Worm (Caenorhabditis elegans) whole organism, L3 larva: ENCODE data around the gene F58E6.13.

Experiments
- ZK546.5 ChIP-seq: sonication (generic microtip); optimal IDR thresholded peaks from 2 replicates; lab custom pipeline; 2017; ENCODE audit warnings: missing biosample characterization, missing genetic modification characterization
- aly-2 ChIP-seq: fragments of 150-350 bp; optimal IDR thresholded peaks from 2 replicates; lab custom pipeline; 2014; ENCODE audit warnings: missing biosample characterization, missing genetic modification characterization
- ama-1 ChIP-seq: fragments of 150-350 bp; optimal IDR thresholded peaks from 2 replicates; lab custom pipeline; 2018
- ceh-16 ChIP-seq: sonication (generic microtip); optimal IDR thresholded peaks from 2 replicates; lab custom pipeline; 2017; ENCODE audit warnings: missing biosample characterization, missing genetic modification characterization
- ceh-28 ChIP-seq: fragments of 150-350 bp; optimal IDR thresholded peaks from 2 replicates; lab custom pipeline; 2014; ENCODE audit warnings: missing biosample characterization, missing genetic modification reagents, missing genetic modification characterization
- ceh-82 ChIP-seq: fragments of 150-350 bp; optimal IDR thresholded peaks from 2 replicates; lab custom pipeline; 2014; ENCODE audit warnings: missing biosample characterization, missing genetic modification characterization
- daf-12 ChIP-seq: fragments of 150-350 bp; optimal IDR thresholded peaks from 2 replicates; lab custom pipeline; 2014; ENCODE audit warnings: missing biosample characterization, missing genetic modification reagents, missing genetic modification characterization
- egl-27 ChIP-seq: sonication (generic microtip); optimal IDR thresholded peaks from 4 replicates; lab custom pipeline; 2017; ENCODE audit warnings: missing biosample characterization, missing genetic modification reagents, missing genetic modification characterization
- egl-5 ChIP-seq: fragments of 150-350 bp; optimal IDR thresholded peaks from 2 replicates; lab custom pipeline; 2017; ENCODE audit warnings: missing biosample characterization, missing genetic modification reagents, missing genetic modification characterization, inconsistent platforms
- elt-2 ChIP-seq: sonication (generic microtip); optimal IDR thresholded peaks from 2 replicates; lab custom pipeline; 2016; ENCODE audit warnings: missing genetic modification reagents, mild to moderate bottlenecking, missing genetic modification characterization, missing compliant biosample characterization
- elt-3 ChIP-seq, 3 experiments: fragments of 150-350 bp in 1 of 3; sonication (generic microtip) in 2 of 3; optimal IDR thresholded peaks; 2 replicates in 2 of 3; 4 replicates in 1 of 3; lab custom pipeline; 2014 to 2017; ENCODE audit warnings: missing biosample characterization in 3 of 3, missing genetic modification characterization in 3 of 3
- eor-1 ChIP-seq, 2 experiments: fragments of 150-350 bp; optimal IDR thresholded peaks; 2 replicates each; lab custom pipeline; 2014 to 2018; ENCODE audit warnings: missing biosample characterization in 2 of 2, missing genetic modification characterization in 2 of 2
- fkh-10 ChIP-seq: sonication (generic microtip); optimal IDR thresholded peaks from 2 replicates; lab custom pipeline; 2017; ENCODE audit warnings: missing biosample characterization, missing genetic modification reagents, missing genetic modification characterization
- fkh-2 ChIP-seq: fragments of 150-350 bp; optimal IDR thresholded peaks from 2 replicates; lab custom pipeline; 2014; ENCODE audit warnings: missing biosample characterization, missing genetic modification reagents, missing genetic modification characterization
- fos-1 ChIP-seq: fragments of 150-350 bp; optimal IDR thresholded peaks from 2 replicates; lab custom pipeline; 2014; ENCODE audit warnings: missing biosample characterization, missing genetic modification characterization
- hmg-11 ChIP-seq: sonication (generic microtip); optimal IDR thresholded peaks from 2 replicates; lab custom pipeline; 2016; ENCODE audit warnings: missing genetic modification characterization, missing compliant biosample characterization
- jun-1 ChIP-seq: fragments of 150-350 bp; optimal IDR thresholded peaks from 2 replicates; lab custom pipeline; 2014; ENCODE audit warnings: missing biosample characterization, missing genetic modification reagents, missing genetic modification characterization
- lin-15B ChIP-seq: fragments of 150-350 bp; optimal IDR thresholded peaks from 2 replicates; lab custom pipeline; 2014; ENCODE audit warnings: missing biosample characterization, missing genetic modification characterization
- lin-39 ChIP-seq: fragments of 150-350 bp; optimal IDR thresholded peaks from 2 replicates; lab custom pipeline; 2018; ENCODE audit warnings: missing biosample characterization, missing genetic modification reagents, missing genetic modification characterization
- lsy-12 ChIP-seq: sonication (generic microtip); optimal IDR thresholded peaks from 2 replicates; lab custom pipeline; 2016; ENCODE audit warnings: mild to moderate bottlenecking, missing genetic modification characterization, missing compliant biosample characterization
- mdl-1 ChIP-seq: fragments of 150-350 bp; optimal IDR thresholded peaks from 2 replicates; lab custom pipeline; 2014; ENCODE audit warnings: missing biosample characterization, missing genetic modification characterization
- mml-1 ChIP-seq: fragments of 150-350 bp; sonication (generic microtip); optimal IDR thresholded peaks from 3 replicates; lab custom pipeline; 2014; ENCODE audit warnings: missing biosample characterization, missing genetic modification characterization
- nhr-12 ChIP-seq: fragments of 150-350 bp; optimal IDR thresholded peaks from 2 replicates; lab custom pipeline; 2014; ENCODE audit warnings: missing biosample characterization, missing genetic modification characterization
- nhr-23 ChIP-seq: fragments of 150-350 bp; optimal IDR thresholded peaks from 2 replicates; lab custom pipeline; 2014; ENCODE audit warnings: missing biosample characterization, missing genetic modification reagents, missing genetic modification characterization
- nhr-237 ChIP-seq: fragments of 150-350 bp; optimal IDR thresholded peaks from 2 replicates; lab custom pipeline; 2014; ENCODE audit warnings: missing biosample characterization, missing genetic modification characterization
- nhr-25 ChIP-seq: sonication (generic microtip); optimal IDR thresholded peaks from 2 replicates; lab custom pipeline; 2017; ENCODE audit warnings: missing biosample characterization, missing genetic modification characterization
- nhr-28 ChIP-seq: fragments of 150-350 bp; optimal IDR thresholded peaks from 2 replicates; lab custom pipeline; 2014; ENCODE audit warnings: missing biosample characterization, missing genetic modification characterization
- nhr-67 ChIP-seq: fragments of 150-350 bp; optimal IDR thresholded peaks from 2 replicates; lab custom pipeline; 2014; ENCODE audit warnings: missing biosample characterization, missing genetic modification characterization
- nhr-76 ChIP-seq: fragments of 150-350 bp; sonication (generic microtip); optimal IDR thresholded peaks from 5 replicates; lab custom pipeline; 2014; ENCODE audit warnings: missing biosample characterization, missing genetic modification characterization
- nhr-77 ChIP-seq: fragments of 150-350 bp; optimal IDR thresholded peaks from 2 replicates; lab custom pipeline; 2014; ENCODE audit warnings: missing biosample characterization, missing genetic modification characterization
- pha-4 ChIP-seq: fragments of 150-350 bp; optimal IDR thresholded peaks from 2 replicates; lab custom pipeline; 2014; ENCODE audit warnings: missing biosample characterization, missing genetic modification reagents, missing genetic modification characterization
- pqm-1 ChIP-seq: fragments of 150-350 bp; optimal IDR thresholded peaks from 2 replicates; lab custom pipeline; 2017; ENCODE audit warnings: missing biosample characterization, missing genetic modification characterization, inconsistent platforms
- sea-2 ChIP-seq: fragments of 150-350 bp; sonication (generic microtip); optimal IDR thresholded peaks from 4 replicates; lab custom pipeline; 2014; ENCODE audit warnings: missing biosample characterization, missing genetic modification reagents, missing genetic modification characterization
- skn-1 ChIP-seq: fragments of 150-350 bp; optimal IDR thresholded peaks from 2 replicates; lab custom pipeline; 2014; ENCODE audit warnings: missing biosample characterization, missing genetic modification characterization
- snpc-4 ChIP-seq: fragments of 150-350 bp; optimal IDR thresholded peaks from 2 replicates; lab custom pipeline; 2014; ENCODE audit warnings: missing biosample characterization, missing genetic modification characterization
- tbx-2 ChIP-seq: sonication (generic microtip); optimal IDR thresholded peaks from 2 replicates; lab custom pipeline; 2016; ENCODE audit warnings: mild to moderate bottlenecking, missing genetic modification characterization, missing compliant biosample characterization
- unc-39 ChIP-seq: sonication (generic microtip); optimal IDR thresholded peaks from 4 replicates; lab custom pipeline; 2017; ENCODE audit warnings: missing biosample characterization, missing genetic modification characterization
- unc-62 ChIP-seq: fragments of 150-350 bp; sonication (generic microtip); optimal IDR thresholded peaks from 4 replicates; lab custom pipeline; 2014; ENCODE audit warnings: missing biosample characterization, missing genetic modification reagents, missing genetic modification characterization
- ztf-11 ChIP-seq: fragments of 150-350 bp; optimal IDR thresholded peaks from 2 replicates; lab custom pipeline; 2014; ENCODE audit warnings: missing biosample characterization, missing genetic modification characterization

F58E6.13 gene

ce11 chrV:9733920-9734454 lies 11.0 kb upstream of the F58E6.13 start, which contains the start of gene cal-7:
TSS of gene cal-7 (plus strand) at chrV:9734103.
- TF ChIP-seq ceh-28 (peak; percentile 30), fkh-10 (GFP tag; lab: Kevin White, UChicago) (peak; percentile 1), tbx-2 (tag; lab: Kevin White, UChicago) (peak; percentile 27), mml-1 (no peak), lsy-12 (tag; lab: Kevin White, UChicago) (peak; percentile 12), elt-3 (tag; optimal IDR thresholded peaks at IDR 0.05; lab: Kevin White, UChicago) (no peak), ama-1 (lab: Kevin White, UChicago) (peak; percentile 46), pha-4 (tag; lab: Kevin White, UChicago) (peak; percentile 1)

ce11 chrV:9737287-9737686 lies 7.7 kb upstream of the F58E6.13 start, which contains the start of gene aqp-4:
TSS of gene aqp-4 (plus strand) at chrV:9737556.
- TF ChIP-seq jun-1 (tag; lab: Kevin White, UChicago): no peak
- peak; percentile 66 for TF ChIP-seq elt-2 (tag; lab: Kevin White, UChicago)
- TF ChIP-seq nhr-23: no peak

- peak; percentile 47 for TF ChIP-seq pqm-1 (tag; lab: Kevin White, UChicago)
- TF ChIP-seq unc-39 (tag; lab: Kevin White, UChicago): no peak
- TF ChIP-seq nhr-67 (tag; lab: Kevin White, UChicago): no peak
- no peak for TF ChIP-seq nhr-237
- peak; percentile 70 for TF ChIP-seq elt-2 (tag; lab: Kevin White, UChicago)
- TF ChIP-seq mdl-1: no peak
- TF ChIP-seq egl-5 (tag; lab: Kevin White, UChicago): no peak
Measured at ce11 chrV:9738077-9738705, 6.8 kb upstream of the F58E6.13 start.

ce11 chrV:9739402-9739801 lies 5.6 kb upstream of the F58E6.13 start, which contains the start of gene marc-1:
TSS of gene marc-1 (plus strand) at chrV:9739702.
- TF ChIP-seq elt-3 (tag; optimal IDR thresholded peaks at IDR 0.05; lab: Kevin White, UChicago): no peak
- TF ChIP-seq unc-39 (tag; lab: Kevin White, UChicago): no peak
- TF ChIP-seq ZK546.5 (tag; lab: Kevin White, UChicago): no peak
- no peak for TF ChIP-seq lsy-12 (tag; lab: Kevin White, UChicago)
- TF ChIP-seq ceh-28: no peak
- no peak for TF ChIP-seq ceh-16
- TF ChIP-seq egl-5 (tag; lab: Kevin White, UChicago): no peak
- no peak for TF ChIP-seq skn-1 (tag; lab: Kevin White, UChicago)
- no peak for TF ChIP-seq egl-27
- no peak for TF ChIP-seq eor-1 (tag; optimal IDR thresholded peaks at IDR 0.05; lab: Kevin White, UChicago)
- TF ChIP-seq daf-12 (tag; lab: Kevin White, UChicago): no peak
- TF ChIP-seq nhr-77 (tag; lab: Kevin White, UChicago): no peak
- no peak for TF ChIP-seq ama-1 (lab: Kevin White, UChicago)
- TF ChIP-seq lin-39 (tag; lab: Kevin White, UChicago): no peak
- no peak for TF ChIP-seq aly-2 (tag; lab: Kevin White, UChicago)

DNA sequence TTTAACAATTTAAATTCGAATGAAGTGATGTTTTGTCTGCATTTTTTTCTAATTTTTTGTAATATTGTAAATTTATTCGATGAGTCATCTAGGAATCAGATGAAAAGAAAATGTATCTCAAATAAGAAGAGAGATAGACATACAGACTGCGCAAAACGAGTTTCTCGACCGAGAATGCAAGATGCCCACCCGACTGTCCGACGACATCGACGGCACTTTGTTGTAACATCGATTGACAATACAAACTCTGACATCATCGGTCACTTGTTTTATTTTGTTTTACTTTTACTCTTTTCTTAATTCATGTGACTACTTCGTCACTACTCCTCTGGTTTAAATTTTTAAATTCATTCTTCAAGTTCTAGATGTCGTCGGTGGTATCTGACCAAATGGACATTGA lies 4.2 kb upstream of the F58E6.13 start, which contains the start of gene sta-2:
Gene sta-2, plus strand, starts transcription at position 349 of the 400 bp plus-strand sequence.
- TF ChIP-seq ceh-82 (tag; lab: Kevin White, UChicago) (no peak), fos-1 (tag; lab: Kevin White, UChicago) (no peak), egl-27 (peak; percentile 8), fkh-2 (tag; lab: Kevin White, UChicago) (no peak), ceh-28 (peak; percentile 57), unc-39 (tag; lab: Kevin White, UChicago) (no peak), nhr-23 (peak; percentile 65), nhr-25 (peak; percentile 85)

ce11 chrV:9750308-9750707 lies 5.3 kb downstream of the F58E6.13 start, which contains the start of gene F58E6.4:
TSS of gene F58E6.4 (minus strand) at chrV:9750408.
- TF ChIP-seq eor-1 (tag; optimal IDR thresholded peaks at IDR 0.05; lab: Kevin White, UChicago): no peak
- TF ChIP-seq nhr-12: no peak
- TF ChIP-seq lin-15B (tag; lab: Kevin White, UChicago): no peak
- no peak for TF ChIP-seq egl-5 (tag; lab: Kevin White, UChicago)
- TF ChIP-seq fkh-10 (GFP tag; lab: Kevin White, UChicago): no peak
- no peak for TF ChIP-seq elt-3 (tag; optimal IDR thresholded peaks at IDR 0.05; lab: Kevin White, UChicago)
- TF ChIP-seq lin-39 (tag; lab: Kevin White, UChicago): no peak
- TF ChIP-seq nhr-76: no peak
- TF ChIP-seq daf-12 (tag; lab: Kevin White, UChicago): no peak
- no peak for TF ChIP-seq nhr-23
- TF ChIP-seq ztf-11 (tag; lab: Kevin White, UChicago): no peak
- no peak for TF ChIP-seq hmg-11 (tag; lab: Kevin White, UChicago)
- no peak for TF ChIP-seq nhr-67 (tag; lab: Kevin White, UChicago)
- no peak for TF ChIP-seq unc-62
- no peak for TF ChIP-seq mml-1
- no peak for TF ChIP-seq nhr-28 (tag; lab: Kevin White, UChicago)
- TF ChIP-seq snpc-4: no peak
- TF ChIP-seq mdl-1: no peak
- no peak for TF ChIP-seq sea-2
- no peak for TF ChIP-seq tbx-2 (tag; lab: Kevin White, UChicago)
